Fruit fly (Drosophila melanogaster): ENCODE measurements around the gene CG6999.

CG6999 gene

dm6 chrX:9109072-9109844, 21.1 kb downstream of the CG6999 start (continued):
- TF ChIP-seq CG8765 (GFP tag; IDR thresholded peaks at IDR 0.05) = no peak
- TF ChIP-seq CG32532 (GFP tag; IDR thresholded peaks at IDR 0.05) = peak; percentile 40; the same call in 1 of the 2 replicates
- TF ChIP-seq Nf-YA (GFP tag; IDR thresholded peaks at IDR 0.05) = no peak
- TF ChIP-seq Oli (tag; optimal IDR thresholded peaks at IDR 0.05) = peak; percentile 62
- no peak for TF ChIP-seq wdn (GFP tag; IDR thresholded peaks at IDR 0.05)
- no peak for TF ChIP-seq CTCF (GFP tag; optimal IDR thresholded peaks at IDR 0.05)
- TF ChIP-seq BEAF-32 (GFP tag; optimal IDR thresholded peaks at IDR 0.05) = peak; percentile 38
- TF ChIP-seq Med (GFP tag) = peak; percentile 89
- TF ChIP-seq trem (tag; optimal IDR thresholded peaks at IDR 0.05) = peak; percentile 25
- no peak for TF ChIP-seq Doc2 (GFP tag; IDR thresholded peaks at IDR 0.05)
- no peak for TF ChIP-seq D19A (tag; optimal IDR thresholded peaks at IDR 0.05)
- TF ChIP-seq Hmr (GFP tag; optimal IDR thresholded peaks at IDR 0.05) = peak; percentile 39
- peak; percentile 4; the same call in 1 of the 2 replicates for TF ChIP-seq ranshi (GFP tag; IDR thresholded peaks at IDR 0.05)
- TF ChIP-seq h (optimal IDR thresholded peaks at IDR 0.05) = no peak
- no peak for TF ChIP-seq HLH4C (GFP tag; IDR thresholded peaks at IDR 0.05; ENCODE audit: partially characterized antibody)
- TF ChIP-seq CG11695 (GFP tag; IDR thresholded peaks at IDR 0.05) = peak; percentile 40; the same call in 1 of the 3 replicates
- peak; percentile 66 for TF ChIP-seq CG4424 (GFP tag; optimal IDR thresholded peaks at IDR 0.05)
- TF ChIP-seq CG12769 (tag; optimal IDR thresholded peaks at IDR 0.05) = no peak
- no peak; the same call in 1 of the 2 replicates for TF ChIP-seq Taf1 (GFP tag; IDR thresholded peaks at IDR 0.05)
- TF ChIP-seq NK7.1 (GFP tag; optimal IDR thresholded peaks at IDR 0.05) = no peak
- no peak for TF ChIP-seq CG32772 (GFP tag; IDR thresholded peaks at IDR 0.05)
- TF ChIP-seq CG6683 (GFP tag; optimal IDR thresholded peaks at IDR 0.05) = no peak
- no peak for TF ChIP-seq CG4854 (GFP tag; optimal IDR thresholded peaks at IDR 0.05)
- no peak for TF ChIP-seq fd102C (GFP tag; optimal IDR thresholded peaks at IDR 0.05)
- peak; percentile 72 for TF ChIP-seq CG9727 (GFP tag; optimal IDR thresholded peaks at IDR 0.05)
- TF ChIP-seq pnt (GFP tag; optimal IDR thresholded peaks at IDR 0.05) = peak; percentile 25
- no peak for TF ChIP-seq Deaf1 (tag; optimal IDR thresholded peaks at IDR 0.05)
- TF ChIP-seq hbn (GFP tag; IDR thresholded peaks at IDR 0.05; ENCODE audit: partially characterized antibody) = no peak
- TF ChIP-seq CG1792 (GFP tag; optimal IDR thresholded peaks at IDR 0.05) = peak; percentile 3
- 0 out of 2 replicates have a peak, but pooled peaks have one; percentile 30 for TF ChIP-seq Ada2b (GFP tag; IDR thresholded peaks at IDR 0.05)
- TF ChIP-seq Dfd (GFP tag; optimal IDR thresholded peaks at IDR 0.05) = no peak
- peak; percentile 55 for TF ChIP-seq bcd (GFP tag; optimal IDR thresholded peaks at IDR 0.05)
- no peak for TF ChIP-seq CG1024 (GFP tag; IDR thresholded peaks at IDR 0.05)
- peak; percentile 53 for TF ChIP-seq tx (GFP tag; optimal IDR thresholded peaks at IDR 0.05)
- peak; percentile 55 for TF ChIP-seq CG6689 (GFP tag; IDR thresholded peaks at IDR 0.05)
- peak; percentile 38; the same call in 1 of the 2 replicates for TF ChIP-seq sob (GFP tag; IDR thresholded peaks at IDR 0.05)
- TF ChIP-seq NC2α (GFP tag; optimal IDR thresholded peaks at IDR 0.05) = no peak
- peak; percentile 29; the same call in 1 of the 2 replicates for TF ChIP-seq E2f2 (GFP tag; IDR thresholded peaks at IDR 0.05)
- TF ChIP-seq CG18011 (GFP tag; optimal IDR thresholded peaks at IDR 0.05) = no peak
- TF ChIP-seq ERR (GFP tag; optimal IDR thresholded peaks at IDR 0.05) = no peak
- TF ChIP-seq CG13123 (GFP tag; optimal IDR thresholded peaks at IDR 0.05) = no peak
- peak; percentile 19 for TF ChIP-seq CG10654 (GFP tag; optimal IDR thresholded peaks at IDR 0.05)
- TF ChIP-seq sqz (GFP tag; optimal IDR thresholded peaks at IDR 0.05) = peak; percentile 28
- TF ChIP-seq onecut (GFP tag; IDR thresholded peaks at IDR 0.05) = no peak
- no peak for TF ChIP-seq odd (GFP tag; optimal IDR thresholded peaks at IDR 0.05)
- no peak for TF ChIP-seq ATbp (GFP tag; optimal IDR thresholded peaks at IDR 0.05)
- peak; percentile 73 for TF ChIP-seq CG16863 (GFP tag; optimal IDR thresholded peaks at IDR 0.05)
- TF ChIP-seq Sox102F (GFP tag; optimal IDR thresholded peaks at IDR 0.05) = no peak
- TF ChIP-seq inv (GFP tag; IDR thresholded peaks at IDR 0.05; ENCODE audit: partially characterized antibody) = peak; percentile 38; the same call in 1 of the 2 replicates
- TF ChIP-seq Lpt (GFP tag; optimal IDR thresholded peaks at IDR 0.05) = no peak
- no peak for TF ChIP-seq ash1 (GFP tag; optimal IDR thresholded peaks at IDR 0.05)

Measured in whole organism, embryonic.